Worm (Caenorhabditis elegans) whole organism, late embryonic: ENCODE results near the gene srx-41.

Experiments used
- C38D4.7 ChIP-seq: fragments of 200-800 bp; sonication (Bioruptor generic); optimal IDR thresholded peaks from 2 replicates; lab custom pipeline; 2018; ENCODE audit warnings: mild to moderate bottlenecking, missing genetic modification characterization, moderate library complexity, missing compliant biosample characterization
- F13H6.1 ChIP-seq: sonication (generic microtip); optimal IDR thresholded peaks from 2 replicates; lab custom pipeline; 2016; ENCODE audit warnings: missing genetic modification characterization, missing compliant biosample characterization
- K02D7.2 ChIP-seq: sonication (generic microtip); optimal IDR thresholded peaks from 2 replicates; lab custom pipeline; 2017; ENCODE audit warnings: mild to moderate bottlenecking, missing genetic modification characterization, missing compliant biosample characterization
- K09A11.1 ChIP-seq: sonication (generic microtip); optimal IDR thresholded peaks from 2 replicates; lab custom pipeline; 2017; ENCODE audit warnings: antibody characterized with exemption, mild to moderate bottlenecking, missing genetic modification characterization, missing compliant biosample characterization; ENCODE audit not compliant: insufficient read depth
- Y22D7AL.16 ChIP-seq: sonication (generic microtip); optimal IDR thresholded peaks from 2 replicates; lab custom pipeline; 2016; ENCODE audit warnings: missing genetic modification characterization, missing compliant biosample characterization
- ahr-1 ChIP-seq: sonication (generic microtip); optimal IDR thresholded peaks from 2 replicates; lab custom pipeline; 2016; ENCODE audit warnings: missing genetic modification characterization, missing compliant biosample characterization
- ama-1 ChIP-seq: fragments of 150-350 bp; optimal IDR thresholded peaks from 2 replicates; lab custom pipeline; 2014
- ceh-14 ChIP-seq: sonication (generic microtip); optimal IDR thresholded peaks from 2 replicates; lab custom pipeline; 2016; ENCODE audit warnings: missing genotype, missing genetic modification characterization, missing compliant biosample characterization
- ceh-18 ChIP-seq: sonication (generic microtip); optimal IDR thresholded peaks from 2 replicates; lab custom pipeline; 2016; ENCODE audit warnings: missing genetic modification characterization, missing compliant biosample characterization
- ceh-2 ChIP-seq: sonication (generic microtip); optimal IDR thresholded peaks from 2 replicates; lab custom pipeline; 2016; ENCODE audit warnings: missing genotype, missing genetic modification characterization, missing compliant biosample characterization
- ceh-22 ChIP-seq: sonication (generic microtip); optimal IDR thresholded peaks from 2 replicates; lab custom pipeline; 2017; ENCODE audit warnings: missing biosample characterization, missing genetic modification characterization
- ceh-24 ChIP-seq: sonication (generic microtip); optimal IDR thresholded peaks from 2 replicates; lab custom pipeline; 2016; ENCODE audit warnings: mild to moderate bottlenecking, missing genetic modification characterization, missing compliant biosample characterization
- ceh-31 ChIP-seq: sonication (generic microtip); optimal IDR thresholded peaks from 2 replicates; lab custom pipeline; 2016; ENCODE audit warnings: missing genetic modification characterization, missing compliant biosample characterization
- ceh-45 ChIP-seq: fragments of 200-800 bp; sonication (Bioruptor generic); IDR thresholded peaks from 2 replicates; pipeline ENCODE4 v1.3.6; 2022; ENCODE audit warnings: missing genetic modification reagents, missing genetic modification characterization, missing compliant biosample characterization
- ceh-48 ChIP-seq: sonication (generic microtip); optimal IDR thresholded peaks from 2 replicates; lab custom pipeline; 2016; ENCODE audit warnings: missing genetic modification characterization, inconsistent platforms, missing compliant biosample characterization
- ceh-6 ChIP-seq: fragments of 200-800 bp; sonication (Bioruptor generic); optimal IDR thresholded peaks from 2 replicates; lab custom pipeline; 2018; ENCODE audit warnings: mild to moderate bottlenecking, missing genetic modification characterization, missing compliant biosample characterization
- ceh-9 ChIP-seq: sonication (generic microtip); optimal IDR thresholded peaks from 2 replicates; lab custom pipeline; 2016; ENCODE audit warnings: mild to moderate bottlenecking, missing genetic modification characterization, inconsistent platforms, missing compliant biosample characterization
- che-1 ChIP-seq: sonication (generic microtip); optimal IDR thresholded peaks from 2 replicates; lab custom pipeline; 2016; ENCODE audit warnings: mild to moderate bottlenecking, missing genetic modification characterization, missing compliant biosample characterization
- elt-2 ChIP-seq: sonication (generic microtip); optimal IDR thresholded peaks from 2 replicates; lab custom pipeline; 2016; ENCODE audit warnings: missing genetic modification reagents, missing genetic modification characterization, missing compliant biosample characterization
- elt-4 ChIP-seq: sonication (generic microtip); optimal IDR thresholded peaks from 2 replicates; lab custom pipeline; 2016; ENCODE audit warnings: missing genetic modification characterization, missing compliant biosample characterization
- ets-4 ChIP-seq: sonication (generic microtip); optimal IDR thresholded peaks from 2 replicates; lab custom pipeline; 2016; ENCODE audit warnings: missing genetic modification characterization, missing compliant biosample characterization
- eyg-1 ChIP-seq: sonication (generic microtip); optimal IDR thresholded peaks from 2 replicates; lab custom pipeline; 2016; ENCODE audit warnings: missing genotype, missing genetic modification characterization, missing compliant biosample characterization
- fax-1 ChIP-seq: sonication (generic microtip); optimal IDR thresholded peaks from 2 replicates; lab custom pipeline; 2016; ENCODE audit warnings: missing genotype, missing genetic modification characterization, missing compliant biosample characterization
- fkh-6 ChIP-seq: sonication (generic microtip); optimal IDR thresholded peaks from 2 replicates; lab custom pipeline; 2016; ENCODE audit warnings: missing genetic modification characterization, missing compliant biosample characterization
- gmeb-2 ChIP-seq: sonication (generic microtip); optimal IDR thresholded peaks from 2 replicates; lab custom pipeline; 2016; ENCODE audit warnings: missing genetic modification characterization, inconsistent platforms, missing compliant biosample characterization
- hlh-30 ChIP-seq: sonication (generic microtip); optimal IDR thresholded peaks from 2 replicates; lab custom pipeline; 2017; ENCODE audit warnings: antibody characterized with exemption, missing genetic modification characterization, missing compliant biosample characterization; ENCODE audit not compliant: insufficient read depth
- hlh-6 ChIP-seq: sonication (generic microtip); optimal IDR thresholded peaks from 2 replicates; lab custom pipeline; 2016; ENCODE audit warnings: missing genotype, missing genetic modification characterization, missing compliant biosample characterization
- madf-2 ChIP-seq: sonication (generic microtip); optimal IDR thresholded peaks from 2 replicates; lab custom pipeline; 2017; ENCODE audit warnings: missing genetic modification characterization, missing compliant biosample characterization
- nfya-1 ChIP-seq: sonication (generic microtip); optimal IDR thresholded peaks from 2 replicates; lab custom pipeline; 2017; ENCODE audit warnings: missing genetic modification characterization, mild to moderate bottlenecking, missing compliant biosample characterization, antibody characterized with exemption, moderate library complexity
- nhr-11 ChIP-seq: fragments of 150-350 bp; optimal IDR thresholded peaks from 2 replicates; lab custom pipeline; 2014; ENCODE audit warnings: missing biosample characterization, missing genetic modification characterization
- nhr-232 ChIP-seq: sonication (generic microtip); optimal IDR thresholded peaks from 2 replicates; lab custom pipeline; 2016; ENCODE audit warnings: missing genetic modification characterization, missing compliant biosample characterization
- odd-2 ChIP-seq: sonication (generic microtip); optimal IDR thresholded peaks from 2 replicates; lab custom pipeline; 2017; ENCODE audit warnings: antibody characterized with exemption, mild to moderate bottlenecking, missing genetic modification characterization, missing compliant biosample characterization
- pag-3 ChIP-seq: sonication (generic microtip); optimal IDR thresholded peaks from 2 replicates; lab custom pipeline; 2016; ENCODE audit warnings: missing compliant biosample characterization, missing genetic modification characterization, borderline replicate concordance
- pat-9 ChIP-seq: fragments of 200-800 bp; sonication (Bioruptor generic); optimal IDR thresholded peaks from 2 replicates; lab custom pipeline; 2018; ENCODE audit warnings: mild to moderate bottlenecking, missing genetic modification characterization, moderate library complexity, missing compliant biosample characterization
- pax-1 ChIP-seq: fragments of 150-350 bp; optimal IDR thresholded peaks from 2 replicates; lab custom pipeline; 2014; ENCODE audit warnings: missing biosample characterization, missing genetic modification characterization
- pha-2 ChIP-seq: sonication (generic microtip); optimal IDR thresholded peaks from 2 replicates; lab custom pipeline; 2017; ENCODE audit warnings: mild to moderate bottlenecking, missing genetic modification characterization, missing compliant biosample characterization
- pha-4 ChIP-seq: fragments of 150-350 bp; optimal IDR thresholded peaks from 2 replicates; lab custom pipeline; 2018; ENCODE audit warnings: missing biosample characterization, missing genetic modification reagents, missing genetic modification characterization
- pqm-1 ChIP-seq: sonication (generic microtip); optimal IDR thresholded peaks from 2 replicates; lab custom pipeline; 2016; ENCODE audit warnings: missing genetic modification characterization, missing compliant biosample characterization
- pros-1 ChIP-seq: fragments of 150-350 bp; optimal IDR thresholded peaks from 2 replicates; lab custom pipeline; 2014; ENCODE audit warnings: missing biosample characterization, missing genetic modification reagents, missing genetic modification characterization
- ref-2 ChIP-seq: sonication (generic microtip); optimal IDR thresholded peaks from 2 replicates; lab custom pipeline; 2016; ENCODE audit warnings: missing genetic modification characterization, missing compliant biosample characterization
- rnt-1 ChIP-seq: sonication (generic microtip); optimal IDR thresholded peaks from 2 replicates; lab custom pipeline; 2016; ENCODE audit warnings: missing genetic modification characterization, missing compliant biosample characterization
- sdc-2 ChIP-seq: sonication (generic microtip); optimal IDR thresholded peaks from 2 replicates; lab custom pipeline; 2016; ENCODE audit warnings: missing genotype, missing genetic modification characterization, missing compliant biosample characterization
- sox-2 ChIP-seq: fragments of 200-800 bp; sonication (Bioruptor generic); IDR thresholded peaks from 2 replicates; pipeline ENCODE4 v1.3.6; 2022; ENCODE audit warnings: missing genetic modification reagents, missing genetic modification characterization, missing compliant biosample characterization
- sox-4 ChIP-seq: sonication (generic microtip); optimal IDR thresholded peaks from 2 replicates; lab custom pipeline; 2017; ENCODE audit warnings: mild to moderate bottlenecking, missing genetic modification characterization, inconsistent platforms, missing compliant biosample characterization
- syd-9 ChIP-seq: sonication (generic microtip); optimal IDR thresholded peaks from 2 replicates; lab custom pipeline; 2016; ENCODE audit warnings: mild to moderate bottlenecking, missing genetic modification characterization, moderate library complexity, missing compliant biosample characterization
- tbx-2 ChIP-seq: sonication (generic microtip); optimal IDR thresholded peaks from 2 replicates; lab custom pipeline; 2016; ENCODE audit warnings: missing genetic modification characterization, missing compliant biosample characterization
- ttx-3 ChIP-seq: sonication (generic microtip); optimal IDR thresholded peaks from 2 replicates; lab custom pipeline; 2016; ENCODE audit warnings: missing genetic modification reagents, missing genetic modification characterization, missing compliant biosample characterization
- unc-3 ChIP-seq, 2 experiments: fragments of 200-800 bp in 1 of 2; sonication (Bioruptor generic) in 1 of 2; sonication (generic microtip) in 1 of 2; conservative IDR thresholded peaks in 1 of 2; optimal IDR thresholded peaks in 1 of 2; 2 replicates each; pipeline versions ENCODE4 v1.3.6 to Lab custom; 2016 to 2022; ENCODE audit warnings: missing compliant biosample characterization in 2 of 2, missing genetic modification characterization in 2 of 2, missing genetic modification reagents in 1 of 2
- unc-42 ChIP-seq: sonication (generic microtip); optimal IDR thresholded peaks from 2 replicates; lab custom pipeline; 2016; ENCODE audit warnings: missing genotype, missing genetic modification characterization, missing compliant biosample characterization
- unc-55 ChIP-seq: sonication (generic microtip); optimal IDR thresholded peaks from 2 replicates; lab custom pipeline; 2017; ENCODE audit warnings: missing biosample characterization, missing genetic modification reagents, missing genetic modification characterization
- unc-86 ChIP-seq: sonication (generic microtip); optimal IDR thresholded peaks from 2 replicates; lab custom pipeline; 2016; ENCODE audit warnings: missing genetic modification characterization, missing compliant biosample characterization
- zip-5 ChIP-seq: sonication (generic microtip); optimal IDR thresholded peaks from 2 replicates; lab custom pipeline; 2016; ENCODE audit warnings: missing genetic modification characterization, missing compliant biosample characterization
- ztf-16 ChIP-seq: sonication (generic microtip); optimal IDR thresholded peaks from 2 replicates; lab custom pipeline; 2017; ENCODE audit warnings: missing genetic modification characterization, missing compliant biosample characterization

The srx-41 gene

ce11 chrV:3587633-3588032, 49.4 kb downstream of the srx-41 start:
- TF ChIP-seq F13H6.1 (tag; lab: Kevin White, UChicago) (peak; percentile 46), K02D7.2 (tag; lab: Kevin White, UChicago) (peak; percentile 18), ceh-9 (tag; lab: Kevin White, UChicago) (no peak), madf-2 (tag; lab: Kevin White, UChicago) (no peak), odd-2 (tag; lab: Kevin White, UChicago) (peak; percentile 66), gmeb-2 (tag; lab: Kevin White, UChicago) (peak; percentile 40), ceh-2 (tag; lab: Kevin White, UChicago) (peak; percentile 39), pqm-1 (tag; lab: Kevin White, UChicago) (no peak), Y22D7AL.16 (tag; lab: Kevin White, UChicago) (no peak), C38D4.7 (GFP tag; lab: Kevin White, UChicago) (peak; percentile 54), elt-2 (tag; lab: Kevin White, UChicago) (peak; percentile 81), elt-4 (tag; lab: Kevin White, UChicago) (no peak), ceh-45 (GFP tag; lab: Robert Waterston, UW) (no peak), fax-1 (peak; percentile 20), pat-9 (tag; lab: Kevin White, UChicago) (peak; percentile 31), fkh-6 (peak; percentile 33), unc-86 (peak; percentile 11), pha-4 (tag; lab: Kevin White, UChicago) (no peak), ztf-16 (tag; lab: Kevin White, UChicago) (peak; percentile 15), ceh-24 (tag; lab: Kevin White, UChicago) (peak; percentile 0), ceh-6 (GFP tag; lab: Kevin White, UChicago) (peak; percentile 39), K09A11.1 (tag; lab: Kevin White, UChicago) (peak; percentile 54), sox-2 (GFP tag; lab: Robert Waterston, UW) (no peak; the same call in 1 of the 2 replicates), sdc-2 (tag; lab: Kevin White, UChicago) (peak; percentile 19), ets-4 (tag; lab: Kevin White, UChicago) (no peak), syd-9 (tag; lab: Kevin White, UChicago) (no peak), ahr-1 (tag; lab: Kevin White, UChicago) (no peak), rnt-1 (tag; lab: Kevin White, UChicago) (no peak), nhr-11 (tag; lab: Kevin White, UChicago) (no peak), ceh-14 (tag; lab: Kevin White, UChicago) (peak; percentile 9), pax-1 (tag; lab: Kevin White, UChicago) (no peak), ttx-3 (peak; percentile 64), ama-1 (lab: Kevin White, UChicago) (no peak), ceh-22 (tag; lab: Kevin White, UChicago) (no peak), hlh-6 (no peak), pha-2 (tag; lab: Kevin White, UChicago) (peak; percentile 80), sox-4 (tag; lab: Kevin White, UChicago) (peak; percentile 73), unc-3 (GFP tag; conservative IDR thresholded peaks at IDR 0.05; lab: Robert Waterston, UW) (0 out of 2 replicates have a peak, but pooled peaks have one; percentile 38), unc-3 (tag; optimal IDR thresholded peaks at IDR 0.05; lab: Kevin White, UChicago) (peak; percentile 55), nfya-1 (tag; lab: Kevin White, UChicago) (peak; percentile 24), hlh-30 (tag; lab: Kevin White, UChicago) (no peak), eyg-1 (tag; lab: Kevin White, UChicago) (no peak), unc-55 (GFP tag; lab: Kevin White, UChicago) (no peak), tbx-2 (tag; lab: Kevin White, UChicago) (peak; percentile 74), che-1 (tag; lab: Kevin White, UChicago) (peak; percentile 70), ref-2 (tag; lab: Kevin White, UChicago) (no peak), pag-3 (no peak), ceh-48 (tag; lab: Kevin White, UChicago) (peak; percentile 34), pros-1 (no peak), ceh-31 (tag; lab: Kevin White, UChicago) (peak; percentile 62), ceh-18 (tag; lab: Kevin White, UChicago) (peak; percentile 19), nhr-232 (tag; lab: Kevin White, UChicago) (peak; percentile 56), unc-42 (tag; lab: Kevin White, UChicago) (no peak), zip-5 (tag; lab: Kevin White, UChicago) (peak; percentile 16)
